Fruit fly (Drosophila melanogaster) whole organism, adult: ENCODE results near the gene tmod.

ENCODE experiments used
- CG11617 ChIP-seq: fragments of 200-800 bp; sonication (Bioruptor generic); optimal IDR thresholded peaks from 2 replicates; lab custom pipeline; 2017; ENCODE audit warnings: mild to moderate bottlenecking, missing biosample characterization, missing genetic modification reagents, missing genetic modification characterization
- CG1620 ChIP-seq: fragments of 200-800 bp; sonication (Bioruptor generic); optimal IDR thresholded peaks from 2 replicates; lab custom pipeline; 2016; ENCODE audit warnings: missing biosample characterization, missing genetic modification characterization
- CG7045 ChIP-seq: fragments of 200-800 bp; sonication (Bioruptor generic); optimal IDR thresholded peaks from 2 replicates; lab custom pipeline; 2017; ENCODE audit warnings: missing biosample characterization, mild to moderate bottlenecking, missing genetic modification characterization
- CG7101 ChIP-seq: fragments of 200-800 bp; sonication (Bioruptor generic); optimal IDR thresholded peaks from 2 replicates; lab custom pipeline; 2018; ENCODE audit warnings: missing biosample characterization, mild to moderate bottlenecking, missing genetic modification characterization, moderate library complexity
- Clk ChIP-seq: fragments of 200-800 bp; sonication (Bioruptor generic); optimal IDR thresholded peaks from 2 replicates; lab custom pipeline; 2017; ENCODE audit warnings: missing biosample characterization, missing genetic modification characterization
- Hr96 ChIP-seq: fragments of 200-800 bp; sonication (Bioruptor generic); optimal IDR thresholded peaks from 2 replicates; lab custom pipeline; 2016; ENCODE audit warnings: missing biosample characterization, missing genetic modification characterization
- cnc ChIP-seq, 2 experiments: fragments of >200 bp; optimal IDR thresholded peaks; 2 replicates each; lab custom pipeline; 2017
- kay ChIP-seq: fragments of 200-800 bp; sonication (Bioruptor generic); peaks from one replicate; lab custom pipeline; 2016; ENCODE audit warnings: missing biosample characterization, missing genetic modification characterization, borderline replicate concordance
- pad ChIP-seq: fragments of 200-800 bp; sonication (Bioruptor generic); optimal IDR thresholded peaks from 3 replicates; lab custom pipeline; 2017; ENCODE audit warnings: missing biosample characterization, missing genetic modification characterization, mild to moderate bottlenecking, moderate library complexity, missing genetic modification reagents
- toe ChIP-seq: fragments of 200-800 bp; sonication (Bioruptor generic); optimal IDR thresholded peaks from 2 replicates; lab custom pipeline; 2016; ENCODE audit warnings: missing biosample characterization, missing genetic modification characterization

DNA sequence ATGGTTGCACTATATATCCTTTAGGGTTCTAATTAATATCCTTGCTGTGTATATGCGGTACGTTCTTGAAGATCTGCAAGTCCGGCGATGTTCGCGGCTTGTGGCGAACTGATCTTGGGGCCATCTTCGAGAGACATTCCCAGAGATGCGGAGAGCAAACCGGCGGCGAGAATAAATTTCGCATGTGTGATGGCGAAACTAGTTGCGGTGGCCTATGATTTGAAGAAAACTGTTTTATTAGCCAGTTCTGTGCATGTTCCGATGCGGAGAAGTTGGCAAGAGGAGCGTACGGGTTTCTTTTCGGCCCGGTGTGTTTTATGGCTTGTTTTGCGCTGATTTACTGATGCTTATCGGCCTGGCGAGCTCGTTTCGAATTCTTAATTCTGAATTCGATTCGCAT lies 32.2 kb upstream of the tmod start, which contains the start of gene PH4alphaNE1:
- TF ChIP-seq Hr96 (GFP tag; lab: Kevin White, UChicago) (no peak), cnc (optimal IDR thresholded peaks at IDR 0.05; lab: Kevin White, UChicago) (no peak), toe (GFP tag; lab: Kevin White, UChicago) (no peak), kay (GFP tag; lab: Kevin White, UChicago) (no peak), CG1620 (GFP tag; lab: Kevin White, UChicago) (no peak), CG11617 (GFP tag; lab: Kevin White, UChicago) (no peak), CG7045 (no peak), pad (GFP tag; lab: Kevin White, UChicago) (no peak), Clk (GFP tag; lab: Kevin White, UChicago) (no peak), CG7101 (tag; lab: Kevin White, UChicago) (no peak)
